Worm (Caenorhabditis elegans) whole organism, young adult: ENCODE data around the gene hpl-2.

Experiments used
- B0035.1 ChIP-seq: sonication (generic microtip); optimal IDR thresholded peaks from 2 replicates; lab custom pipeline; 2016; ENCODE audit warnings: missing genetic modification characterization, mild to moderate bottlenecking, missing compliant biosample characterization, missing genotype, missing genetic modification reagents
- C06A6.2 ChIP-seq: fragments of 200-800 bp; sonication (Bioruptor generic); conservative IDR thresholded peaks from 2 replicates; pipeline ENCODE4 v1.3.6; 2022; ENCODE audit warnings: missing genetic modification characterization, missing compliant biosample characterization
- F22D6.2 ChIP-seq: sonication (generic microtip); optimal IDR thresholded peaks from 2 replicates; lab custom pipeline; 2016; ENCODE audit warnings: mild to moderate bottlenecking, missing genetic modification characterization, missing compliant biosample characterization
- F23B12.7 ChIP-seq: sonication (generic microtip); optimal IDR thresholded peaks from 2 replicates; lab custom pipeline; 2017; ENCODE audit warnings: missing genetic modification characterization, mild to moderate bottlenecking, missing compliant biosample characterization, antibody characterized with exemption, moderate library complexity; ENCODE audit not compliant: insufficient read depth
- F37B4.10 ChIP-seq: fragments of 200-800 bp; sonication (Bioruptor generic); IDR thresholded peaks from 2 replicates; pipeline ENCODE4 v1.3.6; 2022; ENCODE audit warnings: missing genetic modification characterization, missing compliant biosample characterization
- K11D2.4 ChIP-seq: fragments of 200-800 bp; sonication (Bioruptor generic); IDR thresholded peaks from 2 replicates; pipeline ENCODE4 v1.3.6; 2022; ENCODE audit warnings: missing genetic modification reagents, missing genetic modification characterization, missing compliant biosample characterization
- Y53F4B.3 ChIP-seq: fragments of 200-800 bp; sonication (Bioruptor generic); IDR thresholded peaks from 2 replicates; pipeline ENCODE4 v1.3.6; 2022; ENCODE audit warnings: missing genetic modification reagents, missing genetic modification characterization, missing compliant biosample characterization
- aptf-2 ChIP-seq: fragments of 200-800 bp; sonication (Bioruptor generic); conservative IDR thresholded peaks from 2 replicates; pipeline ENCODE4 v1.3.6; 2022; ENCODE audit warnings: missing genetic modification reagents, missing genetic modification characterization, missing compliant biosample characterization
- atf-7 ChIP-seq: sonication (generic microtip); optimal IDR thresholded peaks from 2 replicates; lab custom pipeline; 2017; ENCODE audit warnings: mild to moderate bottlenecking, missing genetic modification characterization, missing compliant biosample characterization
- attf-5 ChIP-seq: fragments of 200-800 bp; sonication (Bioruptor generic); optimal IDR thresholded peaks from 2 replicates; lab custom pipeline; 2018; ENCODE audit warnings: mild to moderate bottlenecking, missing genetic modification characterization, missing compliant biosample characterization
- ccch-3 ChIP-seq: fragments of 200-800 bp; sonication (Bioruptor generic); optimal IDR thresholded peaks from 2 replicates; lab custom pipeline; 2018; ENCODE audit warnings: mild to moderate bottlenecking, missing genetic modification characterization, missing compliant biosample characterization
- cebp-1 ChIP-seq, 2 experiments: fragments of 200-800 bp in 1 of 2; sonication (Bioruptor generic) in 1 of 2; sonication (generic microtip) in 1 of 2; IDR thresholded peaks in 1 of 2; optimal IDR thresholded peaks in 1 of 2; 2 replicates each; pipeline versions ENCODE4 v1.3.6 to Lab custom; 2017 to 2022; ENCODE audit warnings: missing compliant biosample characterization in 2 of 2, missing genetic modification characterization in 2 of 2, mild to moderate bottlenecking in 1 of 2, missing genetic modification reagents in 1 of 2, moderate library complexity in 1 of 2
- ceh-100 ChIP-seq: fragments of 200-800 bp; sonication (Bioruptor generic); IDR thresholded peaks from 2 replicates; pipeline ENCODE4 v1.3.6; 2022; ENCODE audit warnings: missing genetic modification reagents, missing genetic modification characterization, missing compliant biosample characterization
- ceh-27 ChIP-seq: fragments of 200-800 bp; sonication (Bioruptor generic); optimal IDR thresholded peaks from 2 replicates; lab custom pipeline; 2018; ENCODE audit warnings: mild to moderate bottlenecking, missing genetic modification characterization, moderate library complexity, missing compliant biosample characterization
- ceh-40 ChIP-seq: fragments of 200-800 bp; sonication (Bioruptor generic); IDR thresholded peaks from 2 replicates; pipeline ENCODE4 v1.3.6; 2022; ENCODE audit warnings: missing genetic modification characterization, missing compliant biosample characterization
- ceh-58 ChIP-seq: fragments of 200-800 bp; sonication (Bioruptor generic); IDR thresholded peaks from 2 replicates; pipeline ENCODE4 v1.3.6; 2022; ENCODE audit warnings: missing genetic modification characterization, missing compliant biosample characterization
- chd-7 ChIP-seq: sonication (generic microtip); optimal IDR thresholded peaks from 2 replicates; lab custom pipeline; 2016; ENCODE audit warnings: mild to moderate bottlenecking, missing genetic modification characterization, moderate library complexity, missing compliant biosample characterization
- die-1 ChIP-seq: sonication (generic microtip); optimal IDR thresholded peaks from 2 replicates; lab custom pipeline; 2016; ENCODE audit warnings: missing genotype, mild to moderate bottlenecking, missing genetic modification characterization, missing compliant biosample characterization
- dox-1 ChIP-seq: fragments of 200-800 bp; sonication (Bioruptor generic); IDR thresholded peaks from 2 replicates; pipeline ENCODE4 v1.3.6; 2022; ENCODE audit warnings: missing genetic modification reagents, missing genetic modification characterization, missing compliant biosample characterization
- dpff-1 ChIP-seq: sonication (generic microtip); optimal IDR thresholded peaks from 2 replicates; lab custom pipeline; 2017; ENCODE audit warnings: mild to moderate bottlenecking, missing genetic modification characterization, missing compliant biosample characterization
- dpl-1 ChIP-seq: fragments of 150-350 bp; optimal IDR thresholded peaks from 2 replicates; lab custom pipeline; 2014; ENCODE audit warnings: missing biosample characterization, missing genetic modification reagents, missing genetic modification characterization
- lag-1 ChIP-seq: fragments of 200-800 bp; sonication (Bioruptor generic); IDR thresholded peaks from 2 replicates; pipeline ENCODE4 v1.3.6; 2022; ENCODE audit warnings: missing genetic modification reagents, missing genetic modification characterization, missing compliant biosample characterization
- let-607 ChIP-seq, 2 experiments: fragments of 200-800 bp in 1 of 2; sonication (Bioruptor generic) in 1 of 2; sonication (generic microtip) in 1 of 2; optimal IDR thresholded peaks; 2 replicates each; lab custom pipeline; 2016 to 2018; ENCODE audit warnings: mild to moderate bottlenecking in 2 of 2, missing compliant biosample characterization in 2 of 2, missing genetic modification characterization in 2 of 2, moderate library complexity in 2 of 2, missing genotype in 1 of 2
- lin-35 ChIP-seq, 3 experiments: fragments of 150-350 bp in 2 of 3; sonication (generic microtip) in 1 of 3; optimal IDR thresholded peaks; 2 replicates each; lab custom pipeline; 2014 to 2018; ENCODE audit warnings: missing biosample characterization in 3 of 3, missing genetic modification characterization in 3 of 3, missing genetic modification reagents in 3 of 3
- lin-40 ChIP-seq: sonication (generic microtip); optimal IDR thresholded peaks from 2 replicates; lab custom pipeline; 2016; ENCODE audit warnings: missing genetic modification characterization, mild to moderate bottlenecking, missing compliant biosample characterization, missing genotype, missing genetic modification reagents
- lin-54 ChIP-seq: fragments of 200-800 bp; sonication (Bioruptor generic); optimal IDR thresholded peaks from 2 replicates; lab custom pipeline; 2018; ENCODE audit warnings: mild to moderate bottlenecking, missing genetic modification characterization, missing compliant biosample characterization
- lsy-27 ChIP-seq: sonication (generic microtip); optimal IDR thresholded peaks from 2 replicates; lab custom pipeline; 2017; ENCODE audit warnings: missing genetic modification characterization, mild to moderate bottlenecking, missing compliant biosample characterization, antibody characterized with exemption, missing genotype, borderline replicate concordance; ENCODE audit not compliant: insufficient read depth
- madf-10 ChIP-seq: sonication (generic microtip); optimal IDR thresholded peaks from 2 replicates; lab custom pipeline; 2016; ENCODE audit warnings: mild to moderate bottlenecking, missing genetic modification characterization, missing compliant biosample characterization
- mcd-1 ChIP-seq: fragments of 200-800 bp; sonication (Bioruptor generic); IDR thresholded peaks from 2 replicates; pipeline ENCODE4 v1.3.6; 2022; ENCODE audit warnings: missing genetic modification reagents, missing genetic modification characterization, missing compliant biosample characterization
- nfyb-1 ChIP-seq: fragments of 200-800 bp; sonication (Bioruptor generic); IDR thresholded peaks from 2 replicates; pipeline ENCODE4 v1.3.6; 2022; ENCODE audit warnings: missing genetic modification reagents, missing genetic modification characterization, missing compliant biosample characterization
- nhr-179 ChIP-seq: sonication (generic microtip); optimal IDR thresholded peaks from 2 replicates; lab custom pipeline; 2016; ENCODE audit warnings: mild to moderate bottlenecking, missing genetic modification characterization, missing compliant biosample characterization
- rcor-1 ChIP-seq: fragments of 200-800 bp; sonication (Bioruptor generic); IDR thresholded peaks from 2 replicates; pipeline ENCODE4 v1.3.6; 2022; ENCODE audit warnings: missing genetic modification reagents, missing genetic modification characterization, missing compliant biosample characterization
- snpc-1.1 ChIP-seq: sonication (generic microtip); optimal IDR thresholded peaks from 2 replicates; lab custom pipeline; 2017; ENCODE audit warnings: missing genetic modification characterization, mild to moderate bottlenecking, missing compliant biosample characterization, antibody characterized with exemption, moderate library complexity, missing genotype, missing genetic modification reagents; ENCODE audit not compliant: insufficient read depth
- snpc-1.3 ChIP-seq: sonication (generic microtip); optimal IDR thresholded peaks from 2 replicates; lab custom pipeline; 2017; ENCODE audit warnings: missing genetic modification characterization, mild to moderate bottlenecking, missing compliant biosample characterization, antibody characterized with exemption, moderate library complexity, missing genotype, missing genetic modification reagents; ENCODE audit not compliant: insufficient read depth
- snpc-4 ChIP-seq, 5 experiments: fragments of 150-350 bp in 1 of 5; sonication (generic microtip) in 4 of 5; optimal IDR thresholded peaks; 2 replicates each; lab custom pipeline; 2014 to 2018; ENCODE audit warnings: missing genetic modification characterization in 5 of 5, missing biosample characterization in 3 of 5, antibody characterized with exemption in 2 of 5, mild to moderate bottlenecking in 2 of 5, missing compliant biosample characterization in 2 of 5, missing genotype in 2 of 5, moderate library complexity in 2 of 5, missing genetic modification reagents in 1 of 5
- somi-1 ChIP-seq: fragments of 200-800 bp; sonication (Bioruptor generic); optimal IDR thresholded peaks from 2 replicates; lab custom pipeline; 2018; ENCODE audit warnings: mild to moderate bottlenecking, missing genetic modification characterization, missing compliant biosample characterization
- tbp1 ChIP-seq: fragments of 200-800 bp; sonication (Bioruptor generic); optimal IDR thresholded peaks from 2 replicates; lab custom pipeline; 2018; ENCODE audit warnings: mild to moderate bottlenecking, missing genetic modification characterization, missing compliant biosample characterization
- tbx-9 ChIP-seq: sonication (generic microtip); optimal IDR thresholded peaks from 2 replicates; lab custom pipeline; 2016; ENCODE audit warnings: borderline replicate concordance, missing genetic modification characterization, inconsistent platforms, missing compliant biosample characterization
- tlf-1 ChIP-seq: fragments of 200-800 bp; sonication (Bioruptor generic); optimal IDR thresholded peaks from 2 replicates; lab custom pipeline; 2018; ENCODE audit warnings: mild to moderate bottlenecking, missing genetic modification characterization, missing compliant biosample characterization
- unc-130 ChIP-seq: sonication (generic microtip); optimal IDR thresholded peaks from 2 replicates; lab custom pipeline; 2016; ENCODE audit warnings: missing genetic modification reagents, missing genetic modification characterization, missing compliant biosample characterization
- ztf-18 ChIP-seq: sonication (generic microtip); optimal IDR thresholded peaks from 2 replicates; lab custom pipeline; 2016; ENCODE audit warnings: missing genotype, mild to moderate bottlenecking, missing genetic modification characterization, missing compliant biosample characterization
- ztf-26 ChIP-seq: sonication (generic microtip); optimal IDR thresholded peaks from 2 replicates; lab custom pipeline; 2017; ENCODE audit warnings: missing genetic modification characterization, missing compliant biosample characterization

Gene hpl-2

ce11 chrIII:10719057-10719456 lies 36.3 kb downstream of the hpl-2 start (continued):
- no peak for TF ChIP-seq ceh-100 (GFP tag; lab: Robert Waterston, UW)

- no peak for TF ChIP-seq snpc-1.1 (tag; lab: Kevin White, UChicago)
- TF ChIP-seq lag-1 (GFP tag; lab: Robert Waterston, UW): no peak
- peak in 1 of 2 experiments; percentile 14 for TF ChIP-seq let-607 (tag; optimal IDR thresholded peaks at IDR 0.05; lab: Kevin White, UChicago)
- TF ChIP-seq madf-10 (tag; lab: Kevin White, UChicago): no peak
- no peak for TF ChIP-seq nhr-179 (tag; lab: Kevin White, UChicago)
Measured at ce11 chrIII:10718078-10718477, 37.3 kb downstream of the hpl-2 start.

- TF ChIP-seq snpc-1.3: no peak
- peak; percentile 56 for TF ChIP-seq B0035.1 (tag; lab: Kevin White, UChicago)
- TF ChIP-seq F22D6.2 (tag; lab: Kevin White, UChicago): peak; percentile 65
- TF ChIP-seq madf-10 (tag; lab: Kevin White, UChicago): peak; percentile 41
- TF ChIP-seq lin-54: peak; percentile 24
- TF ChIP-seq chd-7 (tag; lab: Kevin White, UChicago): peak; percentile 60
- TF ChIP-seq tbx-9 (tag; lab: Kevin White, UChicago): no peak
- TF ChIP-seq die-1 (tag; lab: Kevin White, UChicago): peak; percentile 45
- no peak for TF ChIP-seq Y53F4B.3 (GFP tag; lab: Robert Waterston, UW)
- TF ChIP-seq lin-40 (tag; lab: Kevin White, UChicago): peak; percentile 83
- TF ChIP-seq snpc-4 (GFP tag; optimal IDR thresholded peaks at IDR 0.05; lab: Kevin White, UChicago): no peak
- TF ChIP-seq snpc-4 (tag; optimal IDR thresholded peaks at IDR 0.05; lab: Kevin White, UChicago): peak in 2 of 4 experiments; percentile 4 to 19
- TF ChIP-seq mcd-1 (GFP tag; lab: Robert Waterston, UW): peak; percentile 6; the same call in 1 of the 2 replicates
- no peak for TF ChIP-seq ccch-3 (GFP tag; lab: Kevin White, UChicago)
- no peak for TF ChIP-seq dpl-1 (GFP tag; lab: Kevin White, UChicago)
- TF ChIP-seq ztf-26 (tag; lab: Kevin White, UChicago): peak; percentile 65
- TF ChIP-seq rcor-1 (GFP tag; lab: Robert Waterston, UW): no peak; the same call in 1 of the 2 replicates
- TF ChIP-seq K11D2.4 (GFP tag; lab: Robert Waterston, UW): peak; percentile 71
- TF ChIP-seq lsy-27 (tag; lab: Kevin White, UChicago): no peak
- TF ChIP-seq ceh-40 (GFP tag; lab: Robert Waterston, UW): 0 out of 2 replicates have a peak, but pooled peaks have one; percentile 37
- TF ChIP-seq dox-1 (GFP tag; lab: Robert Waterston, UW): peak; percentile 57; the same call in 1 of the 2 replicates
- peak; percentile 3 for TF ChIP-seq ztf-18 (tag; lab: Kevin White, UChicago)
- peak; percentile 2 for TF ChIP-seq F23B12.7 (tag; lab: Kevin White, UChicago)
- no peak for TF ChIP-seq lin-35 (GFP tag; optimal IDR thresholded peaks at IDR 0.05; lab: Kevin White, UChicago)
- TF ChIP-seq cebp-1 (GFP tag; IDR thresholded peaks at IDR 0.05; lab: Robert Waterston, UW): no peak
- TF ChIP-seq cebp-1 (tag; optimal IDR thresholded peaks at IDR 0.05; lab: Kevin White, UChicago): peak; percentile 63
- TF ChIP-seq unc-130 (GFP tag; lab: Kevin White, UChicago): no peak
- peak; percentile 32 for TF ChIP-seq ceh-27 (GFP tag; lab: Kevin White, UChicago)
- TF ChIP-seq tbp1: peak; percentile 43
- TF ChIP-seq tlf-1 (GFP tag; lab: Kevin White, UChicago): peak; percentile 24
- peak; percentile 53; the same call in 1 of the 2 replicates for TF ChIP-seq C06A6.2 (GFP tag; lab: Robert Waterston, UW)
- peak; percentile 80 for TF ChIP-seq nfyb-1
- no peak for TF ChIP-seq ceh-58 (GFP tag; lab: Robert Waterston, UW)
- TF ChIP-seq F37B4.10 (GFP tag; lab: Robert Waterston, UW): 0 out of 2 replicates have a peak, but pooled peaks have one; percentile 52
- peak; percentile 46 for TF ChIP-seq attf-5 (GFP tag; lab: Kevin White, UChicago)
- TF ChIP-seq atf-7 (tag; lab: Kevin White, UChicago): peak; percentile 96
- peak; percentile 89 for TF ChIP-seq somi-1 (GFP tag; lab: Kevin White, UChicago)
- no peak for TF ChIP-seq dpff-1
- TF ChIP-seq aptf-2 (GFP tag; lab: Robert Waterston, UW): no peak
Measured at ce11 chrIII:10717479-10717878, 37.9 kb downstream of the hpl-2 start.
